Worm (Caenorhabditis elegans) whole organism, L4 larva: ENCODE data around the gene M153.3.

ENCODE experiments used
- F10B5.3 ChIP-seq: sonication (generic microtip); optimal IDR thresholded peaks from 2 replicates; lab custom pipeline; 2016; ENCODE audit warnings: mild to moderate bottlenecking, missing genetic modification characterization, missing compliant biosample characterization
- F37D6.2 ChIP-seq: sonication (generic microtip); optimal IDR thresholded peaks from 2 replicates; lab custom pipeline; 2016; ENCODE audit warnings: mild to moderate bottlenecking, missing genetic modification characterization, missing compliant biosample characterization
- F49E8.2 ChIP-seq: sonication (generic microtip); optimal IDR thresholded peaks from 2 replicates; lab custom pipeline; 2016; ENCODE audit warnings: missing compliant biosample characterization, mild to moderate bottlenecking, missing genetic modification characterization, borderline replicate concordance
- R02D3.7 ChIP-seq: fragments of 150-350 bp; sonication (generic microtip); optimal IDR thresholded peaks from 3 replicates; lab custom pipeline; 2014; ENCODE audit warnings: missing biosample characterization, missing genetic modification characterization
- T20F7.1 ChIP-seq: fragments of 200-800 bp; sonication (Bioruptor generic); optimal IDR thresholded peaks from 2 replicates; lab custom pipeline; 2018; ENCODE audit warnings: mild to moderate bottlenecking, missing genetic modification characterization, missing compliant biosample characterization
- T26A8.4 ChIP-seq: fragments of 200-800 bp; sonication (Bioruptor generic); IDR thresholded peaks from 2 replicates; pipeline ENCODE4 v1.3.6; 2022; ENCODE audit warnings: missing genetic modification characterization, missing compliant biosample characterization
- Y48G9A.11 ChIP-seq: fragments of 200-800 bp; sonication (Bioruptor generic); IDR thresholded peaks from 2 replicates; pipeline ENCODE4 v1.3.6; 2022; ENCODE audit warnings: missing genetic modification reagents, missing genetic modification characterization, missing compliant biosample characterization
- ZK337.2 ChIP-seq: fragments of 200-800 bp; sonication (Bioruptor generic); IDR thresholded peaks from 2 replicates; pipeline ENCODE4 v1.3.6; 2022; ENCODE audit warnings: missing genetic modification reagents, missing genetic modification characterization, missing compliant biosample characterization
- ZK546.5 ChIP-seq, 2 experiments: sonication (generic microtip); optimal IDR thresholded peaks; 2 replicates each; lab custom pipeline; 2017; ENCODE audit warnings: missing biosample characterization in 2 of 2, missing genetic modification characterization in 2 of 2
- aha-1 ChIP-seq: fragments of 150-350 bp; peaks from one replicate; lab custom pipeline; 2014; ENCODE audit warnings: missing biosample characterization, missing genetic modification characterization
- aly-2 ChIP-seq: sonication (generic microtip); optimal IDR thresholded peaks from 2 replicates; lab custom pipeline; 2018; ENCODE audit warnings: missing biosample characterization, missing genetic modification characterization
- ama-1 ChIP-seq: fragments of 150-350 bp; optimal IDR thresholded peaks from 2 replicates; lab custom pipeline; 2014; ENCODE audit warnings: inconsistent platforms, mixed read lengths
- attf-4 ChIP-seq: sonication (generic microtip); optimal IDR thresholded peaks from 3 replicates; lab custom pipeline; 2017; ENCODE audit warnings: missing biosample characterization, missing genetic modification characterization
- ceh-20 ChIP-seq: fragments of 200-800 bp; sonication (Bioruptor generic); IDR thresholded peaks from 2 replicates; pipeline ENCODE4 v1.3.6; 2022; ENCODE audit warnings: missing genetic modification reagents, missing genetic modification characterization, missing compliant biosample characterization
- ceh-28 ChIP-seq: fragments of 150-350 bp; optimal IDR thresholded peaks from 2 replicates; lab custom pipeline; 2014; ENCODE audit warnings: missing biosample characterization, missing genetic modification reagents, missing genetic modification characterization
- ceh-32 ChIP-seq: sonication (generic microtip); optimal IDR thresholded peaks from 2 replicates; lab custom pipeline; 2016; ENCODE audit warnings: mild to moderate bottlenecking, missing genetic modification characterization, missing compliant biosample characterization; ENCODE audit not compliant: poor library complexity
- ceh-82 ChIP-seq: sonication (generic microtip); optimal IDR thresholded peaks from 2 replicates; lab custom pipeline; 2017; ENCODE audit warnings: missing biosample characterization, missing genetic modification characterization
- ces-1 ChIP-seq: fragments of 150-350 bp; sonication (generic microtip); optimal IDR thresholded peaks from 4 replicates; lab custom pipeline; 2014; ENCODE audit warnings: missing biosample characterization, missing genetic modification reagents, missing genetic modification characterization
- daf-12 ChIP-seq: fragments of 150-350 bp; optimal IDR thresholded peaks from 2 replicates; lab custom pipeline; 2014; ENCODE audit warnings: missing biosample characterization, missing genetic modification reagents, missing genetic modification characterization
- dmd-6 ChIP-seq: fragments of 200-800 bp; sonication (Bioruptor generic); IDR thresholded peaks from 2 replicates; pipeline ENCODE4 v1.3.6; 2022; ENCODE audit warnings: missing genetic modification reagents, missing genetic modification characterization, missing compliant biosample characterization
- dmd-8 ChIP-seq: fragments of 200-800 bp; sonication (Bioruptor generic); IDR thresholded peaks from 2 replicates; pipeline ENCODE4 v1.3.6; 2022; ENCODE audit warnings: missing genetic modification characterization, missing compliant biosample characterization
- dmd-9 ChIP-seq: fragments of 200-800 bp; sonication (Bioruptor generic); IDR thresholded peaks from 2 replicates; pipeline ENCODE4 v1.3.6; 2022; ENCODE audit warnings: missing genetic modification reagents, missing genetic modification characterization, missing compliant biosample characterization
- egl-43 ChIP-seq: fragments of 200-800 bp; sonication (Bioruptor generic); IDR thresholded peaks from 2 replicates; pipeline ENCODE4 v1.3.6; 2022; ENCODE audit warnings: missing genetic modification reagents, missing genetic modification characterization, missing compliant biosample characterization
- gei-8 ChIP-seq: fragments of 200-800 bp; sonication (Bioruptor generic); optimal IDR thresholded peaks from 2 replicates; lab custom pipeline; 2018; ENCODE audit warnings: mild to moderate bottlenecking, missing genetic modification characterization, missing compliant biosample characterization
- hif-1 ChIP-seq, 2 experiments: sonication (generic microtip); optimal IDR thresholded peaks; 2 replicates each; lab custom pipeline; 2016 to 2017; ENCODE audit warnings: missing compliant biosample characterization in 2 of 2, missing genetic modification characterization in 2 of 2, missing genetic modification reagents in 2 of 2, missing genotype in 2 of 2, mild to moderate bottlenecking in 1 of 2
- hlh-11 ChIP-seq: fragments of 200-800 bp; sonication (Bioruptor generic); optimal IDR thresholded peaks from 2 replicates; lab custom pipeline; 2018; ENCODE audit warnings: mild to moderate bottlenecking, missing genetic modification characterization, missing compliant biosample characterization
- lim-7 ChIP-seq: fragments of 200-800 bp; sonication (Bioruptor generic); IDR thresholded peaks from 2 replicates; pipeline ENCODE4 v1.3.6; 2022; ENCODE audit warnings: missing genetic modification characterization, missing compliant biosample characterization
- lin-1 ChIP-seq: fragments of 200-800 bp; sonication (Bioruptor generic); IDR thresholded peaks from 2 replicates; pipeline ENCODE4 v1.3.6; 2022; ENCODE audit warnings: missing genetic modification reagents, missing genetic modification characterization, missing compliant biosample characterization
- lir-3 ChIP-seq: sonication (generic microtip); optimal IDR thresholded peaks from 2 replicates; lab custom pipeline; 2016; ENCODE audit warnings: mild to moderate bottlenecking, missing genetic modification characterization, missing compliant biosample characterization
- mdl-1 ChIP-seq, 2 experiments: fragments of 150-350 bp in 1 of 2; sonication (generic microtip) in 1 of 2; optimal IDR thresholded peaks; 2 replicates each; lab custom pipeline; 2014 to 2017; ENCODE audit warnings: missing biosample characterization in 2 of 2, missing genetic modification characterization in 2 of 2
- mes-2 ChIP-seq: sonication (generic microtip); optimal IDR thresholded peaks from 2 replicates; lab custom pipeline; 2016; ENCODE audit warnings: missing genotype, mild to moderate bottlenecking, missing genetic modification characterization, missing compliant biosample characterization; ENCODE audit not compliant: poor library complexity, severe bottlenecking
- nhr-102 ChIP-seq: sonication (generic microtip); optimal IDR thresholded peaks from 2 replicates; lab custom pipeline; 2016; ENCODE audit warnings: mild to moderate bottlenecking, missing genetic modification characterization, moderate library complexity, missing compliant biosample characterization
- nhr-11 ChIP-seq: fragments of 150-350 bp; optimal IDR thresholded peaks from 2 replicates; lab custom pipeline; 2014; ENCODE audit warnings: missing biosample characterization, missing genetic modification characterization
- nhr-237 ChIP-seq: sonication (generic microtip); optimal IDR thresholded peaks from 2 replicates; lab custom pipeline; 2017; ENCODE audit warnings: missing biosample characterization, missing genetic modification characterization
- nhr-28 ChIP-seq: fragments of 150-350 bp; optimal IDR thresholded peaks from 2 replicates; lab custom pipeline; 2014; ENCODE audit warnings: missing biosample characterization, missing genetic modification characterization
- nhr-42 ChIP-seq: fragments of 200-800 bp; sonication (Bioruptor generic); IDR thresholded peaks from 2 replicates; pipeline ENCODE4 v1.3.6; 2022; ENCODE audit warnings: missing genetic modification characterization, missing compliant biosample characterization
- nhr-48 ChIP-seq: sonication (generic microtip); optimal IDR thresholded peaks from 2 replicates; lab custom pipeline; 2016; ENCODE audit warnings: mild to moderate bottlenecking, missing genetic modification characterization, missing compliant biosample characterization
- nhr-6 ChIP-seq: fragments of 150-350 bp; optimal IDR thresholded peaks from 2 replicates; lab custom pipeline; 2014; ENCODE audit warnings: missing biosample characterization, missing genetic modification characterization
- nhr-77 ChIP-seq: fragments of 150-350 bp; optimal IDR thresholded peaks from 2 replicates; lab custom pipeline; 2014; ENCODE audit warnings: missing biosample characterization, missing genetic modification characterization
- pha-4 ChIP-seq, 2 experiments: fragments of 150-350 bp in 1 of 2; fragments of 200-800 bp in 1 of 2; sonication (Bioruptor generic) in 1 of 2; IDR thresholded peaks in 1 of 2; optimal IDR thresholded peaks in 1 of 2; 2 replicates each; pipeline versions ENCODE4 v1.3.6 to Lab custom; 2014 to 2022; ENCODE audit warnings: missing genetic modification characterization in 2 of 2, missing genetic modification reagents in 2 of 2, missing biosample characterization in 1 of 2, missing compliant biosample characterization in 1 of 2
- php-3 ChIP-seq: fragments of 200-800 bp; sonication (Bioruptor generic); IDR thresholded peaks from 2 replicates; pipeline ENCODE4 v1.3.6; 2022; ENCODE audit warnings: missing genetic modification reagents, missing genetic modification characterization, missing compliant biosample characterization
- rbr-2 ChIP-seq: sonication (generic microtip); optimal IDR thresholded peaks from 2 replicates; lab custom pipeline; 2016; ENCODE audit warnings: missing genotype, missing genetic modification characterization, missing compliant biosample characterization
- snpc-1.2 ChIP-seq: fragments of 200-800 bp; sonication (Bioruptor generic); IDR thresholded peaks from 2 replicates; pipeline ENCODE4 v1.3.6; 2022; ENCODE audit warnings: missing genetic modification reagents, missing genetic modification characterization, missing compliant biosample characterization
- spr-1 ChIP-seq: sonication (generic microtip); optimal IDR thresholded peaks from 2 replicates; lab custom pipeline; 2016; ENCODE audit warnings: mild to moderate bottlenecking, missing genetic modification characterization, missing compliant biosample characterization
- spr-3 ChIP-seq: fragments of 200-800 bp; sonication (Bioruptor generic); optimal IDR thresholded peaks from 2 replicates; lab custom pipeline; 2018; ENCODE audit warnings: mild to moderate bottlenecking, missing genetic modification characterization, missing compliant biosample characterization
- tag-97 ChIP-seq: fragments of 200-800 bp; sonication (Bioruptor generic); IDR thresholded peaks from 2 replicates; pipeline ENCODE4 v1.3.6; 2022; ENCODE audit warnings: missing genetic modification characterization, missing compliant biosample characterization
- unc-130 ChIP-seq: sonication (generic microtip); optimal IDR thresholded peaks from 2 replicates; lab custom pipeline; 2016; ENCODE audit warnings: missing genetic modification reagents, missing genetic modification characterization, missing compliant biosample characterization
- unc-39 ChIP-seq: sonication (generic microtip); optimal IDR thresholded peaks from 2 replicates; lab custom pipeline; 2017; ENCODE audit warnings: missing biosample characterization, missing genetic modification characterization
- vab-7 ChIP-seq: fragments of 200-800 bp; sonication (Bioruptor generic); IDR thresholded peaks from 2 replicates; pipeline ENCODE4 v1.3.6; 2022; ENCODE audit warnings: missing genetic modification reagents, missing genetic modification characterization, missing compliant biosample characterization
- zag-1 ChIP-seq: fragments of 150-350 bp; optimal IDR thresholded peaks from 2 replicates; lab custom pipeline; 2014; ENCODE audit warnings: missing biosample characterization, missing genetic modification characterization
- zfp-2 ChIP-seq: sonication (generic microtip); optimal IDR thresholded peaks from 2 replicates; lab custom pipeline; 2016; ENCODE audit warnings: mild to moderate bottlenecking, missing genetic modification characterization, missing compliant biosample characterization
- ztf-7 ChIP-seq: fragments of 150-350 bp; optimal IDR thresholded peaks from 2 replicates; lab custom pipeline; 2014; ENCODE audit warnings: missing biosample characterization, missing genetic modification characterization

The M153.3 gene

DNA sequence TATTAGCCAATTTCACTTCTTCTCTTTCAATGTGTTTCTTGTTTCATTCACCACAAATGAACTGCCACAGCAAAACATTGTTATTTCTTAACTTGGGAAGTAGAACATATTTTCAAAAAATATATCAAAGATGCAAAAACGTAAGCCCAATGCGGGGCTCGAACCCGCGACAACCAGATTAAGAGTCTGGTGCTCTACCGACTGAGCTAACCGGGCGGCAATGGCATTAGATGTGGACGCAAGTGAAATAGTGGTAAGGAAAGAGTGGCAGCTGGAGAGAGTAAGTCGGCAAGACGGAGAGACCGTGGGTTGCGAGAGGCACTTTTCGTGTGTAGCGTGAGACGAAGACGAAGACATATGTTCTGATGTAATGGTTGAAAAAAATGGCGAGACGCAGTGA, 36.7 kb upstream of the M153.3 start (continued):
- TF ChIP-seq zag-1 (tag; lab: Kevin White, UChicago) (peak; percentile 46), spr-3 (peak; percentile 71), aly-2 (no peak), unc-130 (GFP tag; lab: Kevin White, UChicago) (peak; percentile 69), ama-1 (lab: Kevin White, UChicago) (no peak), vab-7 (peak; percentile 97), ZK546.5 (tag; optimal IDR thresholded peaks at IDR 0.05; lab: Kevin White, UChicago) (no peak), ceh-28 (tag; lab: Kevin White, UChicago) (no peak), ceh-82 (no peak), php-3 (GFP tag; lab: Robert Waterston, UW) (no peak), nhr-48 (tag; lab: Kevin White, UChicago) (peak; percentile 73), lim-7 (GFP tag; lab: Robert Waterston, UW) (peak; percentile 98), gei-8 (GFP tag; lab: Kevin White, UChicago) (peak; percentile 83), aha-1 (tag; lab: Kevin White, UChicago) (peak; percentile 96), nhr-6 (peak; percentile 59), lin-1 (GFP tag; lab: Robert Waterston, UW) (peak; percentile 92), daf-12 (tag; lab: Kevin White, UChicago) (no peak), F49E8.2 (tag; lab: Kevin White, UChicago) (peak; percentile 37), nhr-102 (tag; lab: Kevin White, UChicago) (peak; percentile 79), rbr-2 (tag; lab: Kevin White, UChicago) (peak; percentile 86), dmd-9 (peak; percentile 70; the same call in 1 of the 2 replicates), nhr-28 (tag; lab: Kevin White, UChicago) (peak; percentile 60), mdl-1 (tag; optimal IDR thresholded peaks at IDR 0.05; lab: Kevin White, UChicago) (peak; percentile 27 to 63), dmd-8 (peak; percentile 95), hlh-11 (tag; lab: Kevin White, UChicago) (no peak), ceh-20 (peak; percentile 87), Y48G9A.11 (peak; percentile 74), T26A8.4 (GFP tag; lab: Robert Waterston, UW) (peak; percentile 93), ceh-32 (tag; lab: Kevin White, UChicago) (peak; percentile 71), tag-97 (GFP tag; lab: Robert Waterston, UW) (no peak), ZK337.2 (GFP tag; lab: Robert Waterston, UW) (peak; percentile 80), egl-43 (GFP tag; lab: Robert Waterston, UW) (no peak), R02D3.7 (peak; percentile 10), F10B5.3 (tag; lab: Kevin White, UChicago) (peak; percentile 82), mes-2 (no peak), unc-39 (tag; lab: Kevin White, UChicago) (no peak), T20F7.1 (GFP tag; lab: Kevin White, UChicago) (peak; percentile 64), ztf-7 (tag; lab: Kevin White, UChicago) (peak; percentile 80), spr-1 (tag; lab: Kevin White, UChicago) (peak; percentile 69), F37D6.2 (tag; lab: Kevin White, UChicago) (peak; percentile 78), hif-1 (tag; optimal IDR thresholded peaks at IDR 0.05; lab: Kevin White, UChicago) (peak in 1 of 2 experiments; percentile 21), attf-4 (no peak), nhr-77 (tag; lab: Kevin White, UChicago) (peak; percentile 56), nhr-42 (GFP tag; lab: Robert Waterston, UW) (peak; percentile 77; the same call in 1 of the 2 replicates), ces-1 (GFP tag; lab: Kevin White, UChicago) (peak; percentile 77), pha-4 (GFP tag; IDR thresholded peaks at IDR 0.05; lab: Robert Waterston, UW) (peak; percentile 95), pha-4 (tag; optimal IDR thresholded peaks at IDR 0.05; lab: Kevin White, UChicago) (no peak), zfp-2 (tag; lab: Kevin White, UChicago) (peak; percentile 62), dmd-6 (GFP tag; lab: Robert Waterston, UW) (peak; percentile 81), snpc-1.2 (GFP tag; lab: Robert Waterston, UW) (peak; percentile 93), nhr-11 (peak; percentile 52), nhr-237 (tag; lab: Kevin White, UChicago) (no peak), lir-3 (tag; lab: Kevin White, UChicago) (peak; percentile 82)
